Fruit fly (Drosophila melanogaster): ENCODE results near the gene atk.

atk gene

DNA sequence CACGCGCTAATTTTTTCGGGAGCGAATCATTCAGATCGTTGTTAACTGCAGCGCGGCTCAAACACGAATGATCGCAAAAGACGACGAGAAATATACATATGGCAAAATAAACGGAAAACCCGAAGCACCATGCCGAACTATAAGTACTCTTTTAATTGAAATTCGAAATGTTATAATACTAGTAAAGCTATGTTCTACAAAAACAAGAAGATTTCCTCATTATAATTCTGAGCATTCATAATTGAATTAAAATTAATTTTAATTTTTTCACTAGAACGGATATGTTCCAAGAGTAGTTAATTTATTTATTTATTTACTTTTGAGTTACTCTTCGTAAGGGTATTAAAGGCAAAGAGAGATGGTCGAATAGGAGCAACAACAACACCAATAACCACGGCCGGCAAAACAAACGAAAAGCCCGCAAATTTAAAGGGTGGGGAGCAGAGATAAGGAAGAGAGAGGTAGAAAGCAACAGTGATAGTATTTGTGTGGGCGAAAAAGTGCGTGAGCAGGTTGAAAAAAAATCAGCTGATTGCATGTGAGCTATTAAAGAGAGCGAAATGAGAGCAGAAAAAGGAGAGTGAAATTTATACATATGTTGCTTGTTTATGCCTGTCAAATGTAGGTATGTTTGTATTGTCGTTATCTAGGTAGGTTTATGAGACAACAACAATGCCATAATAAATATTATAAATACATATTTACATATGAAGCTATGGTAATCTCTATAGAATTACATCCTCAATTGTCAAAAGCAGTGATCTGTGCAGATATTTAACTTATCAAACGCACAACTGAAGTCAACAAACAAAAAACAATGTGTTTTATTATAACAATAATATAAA is 29.0 kb upstream of the atk start (continued):
- TF ChIP-seq hbn (GFP tag; IDR thresholded peaks at IDR 0.05; ENCODE audit: partially characterized antibody) = no peak
- peak; percentile 80 for TF ChIP-seq Meics (GFP tag; optimal IDR thresholded peaks at IDR 0.05)
- peak; percentile 37 for TF ChIP-seq CG3838 (GFP tag; optimal IDR thresholded peaks at IDR 0.05)
- 0 out of 2 replicates have a peak, but pooled peaks have one; percentile 34 for TF ChIP-seq Poxn (GFP tag; IDR thresholded peaks at IDR 0.05)
- TF ChIP-seq CG34422 (GFP tag; IDR thresholded peaks at IDR 0.05) = peak; percentile 85; the same call in 2 of the 3 replicates
- peak; percentile 48 for TF ChIP-seq BtbVII (GFP tag; optimal IDR thresholded peaks at IDR 0.05)
- TF ChIP-seq chif (GFP tag; optimal IDR thresholded peaks at IDR 0.05) = peak in 1 of 2 experiments; percentile 37
- TF ChIP-seq Camta (GFP tag; optimal IDR thresholded peaks at IDR 0.05) = peak; percentile 43
- 0 out of 2 replicates have a peak, but pooled peaks have one; percentile 20 for TF ChIP-seq sens-2 (GFP tag; IDR thresholded peaks at IDR 0.05)
- no peak for TF ChIP-seq lov (optimal IDR thresholded peaks at IDR 0.05)
- no peak; the same call in 2 of the 3 replicates for TF ChIP-seq lov (GFP tag; IDR thresholded peaks at IDR 0.05)
- no peak for TF ChIP-seq CG13775 (GFP tag; optimal IDR thresholded peaks at IDR 0.05)
- TF ChIP-seq NK7.1 (GFP tag; optimal IDR thresholded peaks at IDR 0.05) = no peak
- peak; percentile 24 for TF ChIP-seq en (GFP tag; optimal IDR thresholded peaks at IDR 0.05)
- peak; percentile 21; the same call in 1 of the 2 replicates for TF ChIP-seq CG13287 (GFP tag; IDR thresholded peaks at IDR 0.05; ENCODE audit: partially characterized antibody)
- TF ChIP-seq CG9797 (GFP tag; optimal IDR thresholded peaks at IDR 0.05) = no peak
- peak; percentile 57 for TF ChIP-seq run (tag; optimal IDR thresholded peaks at IDR 0.05)
- TF ChIP-seq ewg (GFP tag; optimal IDR thresholded peaks at IDR 0.05) = peak; percentile 15
- TF ChIP-seq BEAF-32 (GFP tag; optimal IDR thresholded peaks at IDR 0.05) = no peak
- peak; percentile 37 to 53 for TF ChIP-seq Pdp1 (GFP tag; optimal IDR thresholded peaks at IDR 0.05)
- peak; percentile 21 for TF ChIP-seq Dad (GFP tag; optimal IDR thresholded peaks at IDR 0.05)
- peak; percentile 67; the same call in 1 of the 2 replicates for TF ChIP-seq CG31441 (GFP tag; IDR thresholded peaks at IDR 0.05)
- TF ChIP-seq lab (GFP tag; optimal IDR thresholded peaks at IDR 0.05) = peak; percentile 85
- peak; percentile 86 for TF ChIP-seq CG2120 (GFP tag; optimal IDR thresholded peaks at IDR 0.05)
- TF ChIP-seq CG17612 (GFP tag; IDR thresholded peaks at IDR 0.05) = no peak
- peak; percentile 67 for TF ChIP-seq CG4360 (GFP tag; IDR thresholded peaks at IDR 0.05)
- TF ChIP-seq maf-S (GFP tag; optimal IDR thresholded peaks at IDR 0.05) = peak; percentile 30
- peak; percentile 77 for TF ChIP-seq CG10366 (GFP tag; IDR thresholded peaks at IDR 0.05)
- TF ChIP-seq insv (GFP tag; optimal IDR thresholded peaks at IDR 0.05) = no peak
- peak; percentile 50 for TF ChIP-seq CG4404 (GFP tag; IDR thresholded peaks at IDR 0.05)
- TF ChIP-seq gt (GFP tag; IDR thresholded peaks at IDR 0.05) = no peak
- peak; percentile 86 for TF ChIP-seq tgo (GFP tag; IDR thresholded peaks at IDR 0.05)
- no peak for TF ChIP-seq hkb (optimal IDR thresholded peaks at IDR 0.05)
- peak; percentile 76 for TF ChIP-seq hkb (GFP tag; IDR thresholded peaks at IDR 0.05)
- TF ChIP-seq CG5180 (GFP tag; optimal IDR thresholded peaks at IDR 0.05) = peak; percentile 18
- no peak for TF ChIP-seq CG9876 (GFP tag; optimal IDR thresholded peaks at IDR 0.05)
- peak; percentile 86 for TF ChIP-seq CG7839 (tag; optimal IDR thresholded peaks at IDR 0.05)
- peak; percentile 47 for TF ChIP-seq Oaz (GFP tag; IDR thresholded peaks at IDR 0.05)
- TF ChIP-seq abd-A (tag; optimal IDR thresholded peaks at IDR 0.05) = no peak
- TF ChIP-seq CG10321 (GFP tag; IDR thresholded peaks at IDR 0.05) = peak; percentile 37; the same call in 1 of the 2 replicates
- TF ChIP-seq Max (GFP tag; optimal IDR thresholded peaks at IDR 0.05) = peak; percentile 12
- no peak for TF ChIP-seq Dp (GFP tag; optimal IDR thresholded peaks at IDR 0.05)
- peak; percentile 69 for TF ChIP-seq CG15479 (GFP tag; optimal IDR thresholded peaks at IDR 0.05)
- TF ChIP-seq CG42726 (GFP tag; IDR thresholded peaks at IDR 0.05; ENCODE audit: partially characterized antibody) = no peak
- peak; percentile 29; the same call in 1 of the 2 replicates for TF ChIP-seq klu (GFP tag; IDR thresholded peaks at IDR 0.05)
- TF ChIP-seq MESR4 (GFP tag; optimal IDR thresholded peaks at IDR 0.05) = no peak
- peak; percentile 85 for TF ChIP-seq CG2678 (tag; optimal IDR thresholded peaks at IDR 0.05)
- peak; percentile 89 for TF ChIP-seq sens (GFP tag)
- TF ChIP-seq CG11085 (GFP tag; IDR thresholded peaks at IDR 0.05) = peak; percentile 58; the same call in 1 of the 2 replicates
